Fruit fly (Drosophila melanogaster): ENCODE results near the gene ATPsynbetaL.

ATPsynbetaL gene

dm6 chr3L:16128973-16129745 lies 31.5 kb downstream of the ATPsynbetaL start, which contains the start of gene SsRbeta (continued):
- no peak for TF ChIP-seq luna (GFP tag; optimal IDR thresholded peaks at IDR 0.05)
- peak; percentile 51 for TF ChIP-seq Sox102F (GFP tag; optimal IDR thresholded peaks at IDR 0.05)
- peak; percentile 37; the same call in 1 of the 2 replicates for TF ChIP-seq tna (GFP tag; IDR thresholded peaks at IDR 0.05; ENCODE audit: partially characterized antibody)
- no peak for TF ChIP-seq fd102C (GFP tag; optimal IDR thresholded peaks at IDR 0.05)
- peak; percentile 37 for TF ChIP-seq CG4730 (GFP tag; IDR thresholded peaks at IDR 0.05)
- TF ChIP-seq CG11504 (tag; optimal IDR thresholded peaks at IDR 0.05), result peak; percentile 43
- peak; percentile 7 for TF ChIP-seq PHDP (tag; optimal IDR thresholded peaks at IDR 0.05)
- TF ChIP-seq sd (tag; optimal IDR thresholded peaks at IDR 0.05), result no peak
- peak; percentile 29 for TF ChIP-seq B-H2 (GFP tag; optimal IDR thresholded peaks at IDR 0.05)
- peak; percentile 85 for TF ChIP-seq CG32532 (GFP tag; IDR thresholded peaks at IDR 0.05)
- 0 out of 2 replicates have a peak, but pooled peaks have one; percentile 48 for TF ChIP-seq wdn (GFP tag; IDR thresholded peaks at IDR 0.05)
- TF ChIP-seq p53 (GFP tag; optimal IDR thresholded peaks at IDR 0.05), result no peak
- TF ChIP-seq ERR (GFP tag; optimal IDR thresholded peaks at IDR 0.05), result no peak
- TF ChIP-seq CG17328 (GFP tag; IDR thresholded peaks at IDR 0.05), result peak; percentile 75
- no peak for TF ChIP-seq nau (GFP tag; optimal IDR thresholded peaks at IDR 0.05)
- TF ChIP-seq Sry-δ (GFP tag; optimal IDR thresholded peaks at IDR 0.05), result peak; percentile 60
- TF ChIP-seq ewg (GFP tag; optimal IDR thresholded peaks at IDR 0.05), result peak; percentile 36
- TF ChIP-seq kay (GFP tag; optimal IDR thresholded peaks at IDR 0.05), result peak; percentile 28
- no peak for TF ChIP-seq Mes4 (GFP tag; optimal IDR thresholded peaks at IDR 0.05)
- peak; percentile 46; the same call in 1 of the 2 replicates for TF ChIP-seq CG16779 (GFP tag; IDR thresholded peaks at IDR 0.05)
- peak; percentile 5 for TF ChIP-seq CG8924 (tag; optimal IDR thresholded peaks at IDR 0.05)
- peak; percentile 91 for TF ChIP-seq pzg (GFP tag; optimal IDR thresholded peaks at IDR 0.05)
- TF ChIP-seq chif (GFP tag; optimal IDR thresholded peaks at IDR 0.05), result no peak
- TF ChIP-seq dm (GFP tag; optimal IDR thresholded peaks at IDR 0.05), result no peak
- peak; percentile 82 for TF ChIP-seq slbo (GFP tag; IDR thresholded peaks at IDR 0.05)
- no peak for TF ChIP-seq gcm2 (GFP tag; optimal IDR thresholded peaks at IDR 0.05)
- no peak for TF ChIP-seq cg (GFP tag; optimal IDR thresholded peaks at IDR 0.05)
- TF ChIP-seq bcd (GFP tag; optimal IDR thresholded peaks at IDR 0.05), result no peak
- TF ChIP-seq E2f2 (GFP tag; IDR thresholded peaks at IDR 0.05), result peak; percentile 43; the same call in 1 of the 2 replicates
- peak; percentile 34 for TF ChIP-seq pita (GFP tag; optimal IDR thresholded peaks at IDR 0.05)
- 0 out of 2 replicates have a peak, but pooled peaks have one; percentile 4 for TF ChIP-seq aop (GFP tag; IDR thresholded peaks at IDR 0.05)
- peak; percentile 68; the same call in 2 of the 3 replicates for TF ChIP-seq CG34422 (GFP tag; IDR thresholded peaks at IDR 0.05)
- TF ChIP-seq tio (GFP tag; optimal IDR thresholded peaks at IDR 0.05), result peak; percentile 33
- no peak for TF ChIP-seq CG2202 (tag; optimal IDR thresholded peaks at IDR 0.05)
- peak; percentile 9 for TF ChIP-seq nmo (GFP tag; optimal IDR thresholded peaks at IDR 0.05)
- no peak for TF ChIP-seq CG13123 (GFP tag; optimal IDR thresholded peaks at IDR 0.05)
- peak; percentile 35 for TF ChIP-seq phol (tag; optimal IDR thresholded peaks at IDR 0.05)
- peak; percentile 67 for TF ChIP-seq CG13775 (GFP tag; optimal IDR thresholded peaks at IDR 0.05)
- peak; percentile 69; the same call in 2 of the 3 replicates for TF ChIP-seq Doc3 (GFP tag; IDR thresholded peaks at IDR 0.05; ENCODE audit: partially characterized antibody)
- peak; percentile 71 for TF ChIP-seq CG14014 (GFP tag; IDR thresholded peaks at IDR 0.05)
- TF ChIP-seq CG9797 (GFP tag; optimal IDR thresholded peaks at IDR 0.05), result peak; percentile 50
- TF ChIP-seq tll (GFP tag; optimal IDR thresholded peaks at IDR 0.05), result no peak
- TF ChIP-seq CG2889 (GFP tag; IDR thresholded peaks at IDR 0.05), result peak; percentile 3; the same call in 1 of the 3 replicates
- peak; percentile 31; the same call in 1 of the 2 replicates for TF ChIP-seq CG10321 (GFP tag; IDR thresholded peaks at IDR 0.05)
- peak; percentile 19 for TF ChIP-seq CG12659 (GFP tag; optimal IDR thresholded peaks at IDR 0.05)
- TF ChIP-seq CG7372 (GFP tag; IDR thresholded peaks at IDR 0.05), result peak; percentile 58
- TF ChIP-seq CG15601 (tag; optimal IDR thresholded peaks at IDR 0.05), result peak; percentile 15
- peak; percentile 42; the same call in 1 of the 2 replicates for TF ChIP-seq sens-2 (GFP tag; IDR thresholded peaks at IDR 0.05)

All from whole organism, embryonic.